In genomic region chr2L:4829040-4829439, dm6 we compare ENCODE assay signal across 1 fruit fly cellular context.
TF ChIP-seq lines count a peak whose summit lies in the region.

No protein-coding gene starts in this region.

TF ChIP-seq in whole organism, embryonic, 481 proteins besides CTCF, POLR2A, EP300 and RAD21 (continued from another document):
- TF ChIP-seq CG11247 (GFP tag; IDR thresholded peaks at IDR 0.05; lab: Robert Waterston, UW) (no peak), Hr51 (GFP tag; optimal IDR thresholded peaks at IDR 0.05; lab: Kevin White, UChicago) (no peak), caup (GFP tag; optimal IDR thresholded peaks at IDR 0.05; lab: Kevin White, UChicago; ENCODE audit: severe bottlenecking) (peak; percentile 47), CG17385 (GFP tag; optimal IDR thresholded peaks at IDR 0.05; lab: Kevin White, UChicago) (peak; percentile 12), Fer3 (tag; optimal IDR thresholded peaks at IDR 0.05; lab: Kevin White, UChicago) (peak; percentile 36), CG2120 (GFP tag; optimal IDR thresholded peaks at IDR 0.05; lab: Kevin White, UChicago) (no peak), CG10274 (GFP tag; optimal IDR thresholded peaks at IDR 0.05; lab: Kevin White, UChicago) (no peak), Meics (GFP tag; optimal IDR thresholded peaks at IDR 0.05; lab: Kevin White, UChicago) (peak; percentile 41), chn (GFP tag; optimal IDR thresholded peaks at IDR 0.05; lab: Kevin White, UChicago) (no peak), unc-4 (GFP tag; IDR thresholded peaks at IDR 0.05; lab: Robert Waterston, UW; ENCODE audit: partially characterized antibody) (no peak), CG14441 (GFP tag; IDR thresholded peaks at IDR 0.05; lab: Robert Waterston, UW) (no peak), CG13424 (tag; optimal IDR thresholded peaks at IDR 0.05; lab: Kevin White, UChicago) (peak; percentile 19), klu (GFP tag; IDR thresholded peaks at IDR 0.05; lab: Robert Waterston, UW) (no peak), CG9727 (GFP tag; optimal IDR thresholded peaks at IDR 0.05; lab: Kevin White, UChicago) (peak; percentile 6), Jarid2 (GFP tag; optimal IDR thresholded peaks at IDR 0.05; lab: Kevin White, UChicago) (no peak), CG6689 (GFP tag; IDR thresholded peaks at IDR 0.05; lab: Robert Waterston, UW) (no peak), CG3065 (GFP tag; optimal IDR thresholded peaks at IDR 0.05; lab: Kevin White, UChicago) (no peak), Pdp1 (GFP tag; optimal IDR thresholded peaks at IDR 0.05; lab: Kevin White, UChicago) (no peak), Fer1 (GFP tag; optimal IDR thresholded peaks at IDR 0.05; lab: Kevin White, UChicago) (peak; percentile 69), MTF-1 (GFP tag; optimal IDR thresholded peaks at IDR 0.05; lab: Kevin White, UChicago; ENCODE audit: borderline replicate concordance) (peak; percentile 16), scrt (GFP tag; optimal IDR thresholded peaks at IDR 0.05; lab: Kevin White, UChicago) (peak; percentile 31), CG12299 (tag; optimal IDR thresholded peaks at IDR 0.05; lab: Kevin White, UChicago) (no peak), pfk (GFP tag; optimal IDR thresholded peaks at IDR 0.05; lab: Kevin White, UChicago) (peak; percentile 35), pb (GFP tag; optimal IDR thresholded peaks at IDR 0.05; lab: Kevin White, UChicago) (no peak), trh (GFP tag; optimal IDR thresholded peaks at IDR 0.05; lab: Kevin White, UChicago) (no peak), odd (GFP tag; optimal IDR thresholded peaks at IDR 0.05; lab: Kevin White, UChicago) (peak; percentile 22), CG13296 (GFP tag; optimal IDR thresholded peaks at IDR 0.05; lab: Kevin White, UChicago) (peak; percentile 77), Dek (tag; optimal IDR thresholded peaks at IDR 0.05; lab: Kevin White, UChicago) (no peak), CG11398 (GFP tag; optimal IDR thresholded peaks at IDR 0.05; lab: Kevin White, UChicago) (no peak), Side (GFP tag; optimal IDR thresholded peaks at IDR 0.05; lab: Kevin White, UChicago) (no peak), al (GFP tag; IDR thresholded peaks at IDR 0.05; lab: Robert Waterston, UW) (no peak), PHDP (tag; optimal IDR thresholded peaks at IDR 0.05; lab: Kevin White, UChicago) (peak; percentile 50), CG15011 (GFP tag; optimal IDR thresholded peaks at IDR 0.05; lab: Kevin White, UChicago) (no peak), CG9932 (GFP tag; IDR thresholded peaks at IDR 0.05; lab: Robert Waterston, UW) (no peak), B-H2 (GFP tag; optimal IDR thresholded peaks at IDR 0.05; lab: Kevin White, UChicago) (peak; percentile 55), CG13123 (GFP tag; optimal IDR thresholded peaks at IDR 0.05; lab: Kevin White, UChicago) (no peak), CG6683 (GFP tag; optimal IDR thresholded peaks at IDR 0.05; lab: Kevin White, UChicago) (peak; percentile 6), CG18262 (tag; optimal IDR thresholded peaks at IDR 0.05; lab: Kevin White, UChicago) (no peak), MBD-R2 (GFP tag; IDR thresholded peaks at IDR 0.05; lab: Robert Waterston, UW) (no peak), az2 (GFP tag; optimal IDR thresholded peaks at IDR 0.05; lab: Kevin White, UChicago) (no peak), run (tag; optimal IDR thresholded peaks at IDR 0.05; lab: Kevin White, UChicago) (no peak), CG7372 (GFP tag; IDR thresholded peaks at IDR 0.05; lab: Robert Waterston, UW) (no peak), nerfin-2 (GFP tag; IDR thresholded peaks at IDR 0.05; lab: Robert Waterston, UW; ENCODE audit: partially characterized antibody) (no peak), CG3407 (GFP tag; optimal IDR thresholded peaks at IDR 0.05; lab: Kevin White, UChicago) (no peak), CG12391 (tag; optimal IDR thresholded peaks at IDR 0.05; lab: Kevin White, UChicago) (no peak), CG30431 (GFP tag; optimal IDR thresholded peaks at IDR 0.05; lab: Kevin White, UChicago) (no peak), NC2α (GFP tag; optimal IDR thresholded peaks at IDR 0.05; lab: Kevin White, UChicago) (no peak), zen (tag; optimal IDR thresholded peaks at IDR 0.05; lab: Kevin White, UChicago) (peak; percentile 20), ERR (GFP tag; optimal IDR thresholded peaks at IDR 0.05; lab: Kevin White, UChicago) (no peak), org-1 (GFP tag; optimal IDR thresholded peaks at IDR 0.05; lab: Kevin White, UChicago) (no peak), fd64A (GFP tag; optimal IDR thresholded peaks at IDR 0.05; lab: Kevin White, UChicago) (no peak), Hmr (GFP tag; optimal IDR thresholded peaks at IDR 0.05; lab: Kevin White, UChicago) (peak; percentile 60), bbx (GFP tag; IDR thresholded peaks at IDR 0.05; lab: Robert Waterston, UW; ENCODE audit: partially characterized antibody) (no peak), Vsx1 (GFP tag; optimal IDR thresholded peaks at IDR 0.05; lab: Kevin White, UChicago) (peak; percentile 23), insv (GFP tag; optimal IDR thresholded peaks at IDR 0.05; lab: Kevin White, UChicago) (no peak), CG31388 (GFP tag; optimal IDR thresholded peaks at IDR 0.05; lab: Kevin White, UChicago) (no peak), CG8924 (tag; optimal IDR thresholded peaks at IDR 0.05; lab: Kevin White, UChicago) (no peak), sisA (GFP tag; IDR thresholded peaks at IDR 0.05; lab: Robert Waterston, UW) (no peak), Dll (GFP tag; IDR thresholded peaks at IDR 0.05; lab: Robert Waterston, UW; ENCODE audit: partially characterized antibody) (no peak), E2f2 (GFP tag; IDR thresholded peaks at IDR 0.05; lab: Robert Waterston, UW) (peak; percentile 24; the same call in 1 of the 2 replicates), CG10267 (tag; optimal IDR thresholded peaks at IDR 0.05; lab: Kevin White, UChicago) (no peak), peb (GFP tag; IDR thresholded peaks at IDR 0.05; lab: Robert Waterston, UW) (no peak), CG11696 (GFP tag; IDR thresholded peaks at IDR 0.05; lab: Robert Waterston, UW) (no peak), nerfin-1 (tag; optimal IDR thresholded peaks at IDR 0.05; lab: Kevin White, UChicago) (no peak), CG43689 (GFP tag; IDR thresholded peaks at IDR 0.05; lab: Robert Waterston, UW) (no peak), esg (GFP tag; conservative IDR thresholded peaks at IDR 0.05; lab: Robert Waterston, UW) (no peak), ATbp (GFP tag; optimal IDR thresholded peaks at IDR 0.05; lab: Kevin White, UChicago) (peak; percentile 3), CG15479 (GFP tag; optimal IDR thresholded peaks at IDR 0.05; lab: Kevin White, UChicago) (peak; percentile 71), Rfx (GFP tag; IDR thresholded peaks at IDR 0.05; lab: Robert Waterston, UW) (no peak), dm (GFP tag; optimal IDR thresholded peaks at IDR 0.05; lab: Kevin White, UChicago) (no peak), CG13775 (GFP tag; optimal IDR thresholded peaks at IDR 0.05; lab: Kevin White, UChicago) (no peak), gt (GFP tag; IDR thresholded peaks at IDR 0.05; lab: Robert Waterston, UW) (no peak), CG2678 (tag; optimal IDR thresholded peaks at IDR 0.05; lab: Kevin White, UChicago) (no peak), Elba2 (GFP tag; optimal IDR thresholded peaks at IDR 0.05; lab: Kevin White, UChicago) (no peak), stc (GFP tag; IDR thresholded peaks at IDR 0.05; lab: Robert Waterston, UW) (no peak)
